Fruit fly (Drosophila melanogaster) S2 (cell line): ENCODE results near the gene mTerf5.

Experiments used
- CG8478 ChIP-seq: fragments of >200 bp; optimal IDR thresholded peaks from 2 replicates; lab custom pipeline; 2018
- CTCF ChIP-seq, 2 experiments: fragments of >200 bp; optimal IDR thresholded peaks; 2 replicates each; lab custom pipeline; 2018

mTerf5 gene

dm6 chr3R:18171983-18172967, 51.2 kb downstream of the mTerf5 start:
- TF ChIP-seq CTCF (optimal IDR thresholded peaks at IDR 0.05; lab: Kevin White, UChicago), result no peak
- TF ChIP-seq CG8478, result no peak
